Worm (Caenorhabditis elegans) whole organism, young adult: Measurements from ENCODE around the gene hmit-1.2.

Experiments
- B0035.1 ChIP-seq: sonication (generic microtip); optimal IDR thresholded peaks from 2 replicates; lab custom pipeline; 2016; ENCODE audit warnings: missing genetic modification characterization, mild to moderate bottlenecking, missing compliant biosample characterization, missing genotype, missing genetic modification reagents
- B0261.1 ChIP-seq: sonication (generic microtip); optimal IDR thresholded peaks from 2 replicates; lab custom pipeline; 2016; ENCODE audit warnings: mild to moderate bottlenecking, missing genetic modification characterization, moderate library complexity, missing compliant biosample characterization
- C06A6.2 ChIP-seq: fragments of 200-800 bp; sonication (Bioruptor generic); conservative IDR thresholded peaks from 2 replicates; pipeline ENCODE4 v1.3.6; 2022; ENCODE audit warnings: missing genetic modification characterization, missing compliant biosample characterization
- C17E4.6 ChIP-seq: fragments of 200-800 bp; sonication (Bioruptor generic); IDR thresholded peaks from 2 replicates; pipeline ENCODE4 v1.3.6; 2022; ENCODE audit warnings: missing genetic modification reagents, missing genetic modification characterization, missing compliant biosample characterization
- F33H1.4 ChIP-seq: fragments of 200-800 bp; sonication (Bioruptor generic); IDR thresholded peaks from 2 replicates; pipeline ENCODE4 v1.3.6; 2022; ENCODE audit warnings: missing genetic modification reagents, missing genetic modification characterization, missing compliant biosample characterization
- F37B4.10 ChIP-seq: fragments of 200-800 bp; sonication (Bioruptor generic); IDR thresholded peaks from 2 replicates; pipeline ENCODE4 v1.3.6; 2022; ENCODE audit warnings: missing genetic modification characterization, missing compliant biosample characterization
- F49E8.2 ChIP-seq: sonication (generic microtip); optimal IDR thresholded peaks from 3 replicates; lab custom pipeline; 2017; ENCODE audit warnings: missing genetic modification characterization, mild to moderate bottlenecking, missing compliant biosample characterization, antibody characterized with exemption, moderate library complexity; ENCODE audit not compliant: insufficient read depth
- F52B5.7 ChIP-seq: sonication (generic microtip); optimal IDR thresholded peaks from 2 replicates; lab custom pipeline; 2016; ENCODE audit warnings: mild to moderate bottlenecking, missing genetic modification characterization, missing compliant biosample characterization
- F55B11.4 ChIP-seq: sonication (generic microtip); optimal IDR thresholded peaks from 2 replicates; lab custom pipeline; 2016; ENCODE audit warnings: missing compliant biosample characterization, missing genetic modification characterization, borderline replicate concordance; ENCODE audit not compliant: insufficient read depth
- K11D2.4 ChIP-seq: fragments of 200-800 bp; sonication (Bioruptor generic); IDR thresholded peaks from 2 replicates; pipeline ENCODE4 v1.3.6; 2022; ENCODE audit warnings: missing genetic modification reagents, missing genetic modification characterization, missing compliant biosample characterization
- K12H6.12 ChIP-seq: fragments of 200-800 bp; sonication (Bioruptor generic); optimal IDR thresholded peaks from 2 replicates; lab custom pipeline; 2018; ENCODE audit warnings: mild to moderate bottlenecking, missing genetic modification characterization, missing compliant biosample characterization
- T07F8.4 ChIP-seq: sonication (generic microtip); optimal IDR thresholded peaks from 2 replicates; lab custom pipeline; 2016; ENCODE audit warnings: mild to moderate bottlenecking, missing genetic modification characterization, moderate library complexity, missing compliant biosample characterization
- Y53F4B.3 ChIP-seq: fragments of 200-800 bp; sonication (Bioruptor generic); IDR thresholded peaks from 2 replicates; pipeline ENCODE4 v1.3.6; 2022; ENCODE audit warnings: missing genetic modification reagents, missing genetic modification characterization, missing compliant biosample characterization
- Y53G8AR.9 ChIP-seq: fragments of 200-800 bp; sonication (Bioruptor generic); conservative IDR thresholded peaks from 2 replicates; pipeline ENCODE4 v1.3.6; 2022; ENCODE audit warnings: missing genetic modification reagents, missing genetic modification characterization, missing compliant biosample characterization
- Y67H2A.10 ChIP-seq: fragments of 200-800 bp; sonication (Bioruptor generic); conservative IDR thresholded peaks from 2 replicates; pipeline ENCODE4 v1.3.6; 2022; ENCODE audit warnings: missing genetic modification reagents, missing genetic modification characterization, missing compliant biosample characterization
- Y79H2A.3 ChIP-seq: fragments of 200-800 bp; sonication (Bioruptor generic); conservative IDR thresholded peaks from 2 replicates; pipeline ENCODE4 v1.3.6; 2022; ENCODE audit warnings: missing genetic modification reagents, missing genetic modification characterization, missing compliant biosample characterization
- ama-1 ChIP-seq, 3 experiments: fragments of 150-350 bp in 1 of 3; sonication (generic microtip) in 2 of 3; optimal IDR thresholded peaks; 2 replicates each; lab custom pipeline; 2014 to 2018; ENCODE audit warnings: missing biosample characterization in 2 of 3, missing genetic modification characterization in 2 of 3, missing genetic modification reagents in 2 of 3
- atf-7 ChIP-seq: sonication (generic microtip); optimal IDR thresholded peaks from 2 replicates; lab custom pipeline; 2017; ENCODE audit warnings: mild to moderate bottlenecking, missing genetic modification characterization, missing compliant biosample characterization
- attf-3 ChIP-seq: fragments of 200-800 bp; sonication (Bioruptor generic); conservative IDR thresholded peaks from 2 replicates; pipeline ENCODE4 v1.3.6; 2022; ENCODE audit warnings: missing genetic modification reagents, missing genetic modification characterization, missing compliant biosample characterization
- ceh-100 ChIP-seq: fragments of 200-800 bp; sonication (Bioruptor generic); IDR thresholded peaks from 2 replicates; pipeline ENCODE4 v1.3.6; 2022; ENCODE audit warnings: missing genetic modification reagents, missing genetic modification characterization, missing compliant biosample characterization
- ceh-27 ChIP-seq: fragments of 200-800 bp; sonication (Bioruptor generic); optimal IDR thresholded peaks from 2 replicates; lab custom pipeline; 2018; ENCODE audit warnings: mild to moderate bottlenecking, missing genetic modification characterization, moderate library complexity, missing compliant biosample characterization
- ceh-79 ChIP-seq: sonication (generic microtip); optimal IDR thresholded peaks from 2 replicates; lab custom pipeline; 2017; ENCODE audit warnings: mild to moderate bottlenecking, missing genetic modification characterization, missing compliant biosample characterization
- ceh-91 ChIP-seq: fragments of 200-800 bp; sonication (Bioruptor generic); IDR thresholded peaks from 2 replicates; pipeline ENCODE4 v1.3.6; 2022; ENCODE audit warnings: missing genetic modification reagents, missing genetic modification characterization, missing compliant biosample characterization
- chd-7 ChIP-seq: sonication (generic microtip); optimal IDR thresholded peaks from 2 replicates; lab custom pipeline; 2016; ENCODE audit warnings: mild to moderate bottlenecking, missing genetic modification characterization, moderate library complexity, missing compliant biosample characterization
- dox-1 ChIP-seq: fragments of 200-800 bp; sonication (Bioruptor generic); IDR thresholded peaks from 2 replicates; pipeline ENCODE4 v1.3.6; 2022; ENCODE audit warnings: missing genetic modification reagents, missing genetic modification characterization, missing compliant biosample characterization
- dpff-1 ChIP-seq: sonication (generic microtip); optimal IDR thresholded peaks from 2 replicates; lab custom pipeline; 2017; ENCODE audit warnings: mild to moderate bottlenecking, missing genetic modification characterization, missing compliant biosample characterization
- efl-1 ChIP-seq: fragments of 150-350 bp; optimal IDR thresholded peaks from 2 replicates; lab custom pipeline; 2014; ENCODE audit warnings: missing biosample characterization, missing genetic modification reagents, missing genetic modification characterization
- egl-18 ChIP-seq: fragments of 200-800 bp; sonication (Bioruptor generic); IDR thresholded peaks from 2 replicates; pipeline ENCODE4 v1.3.6; 2022; ENCODE audit warnings: missing genetic modification reagents, missing genetic modification characterization, missing compliant biosample characterization
- hlh-12 ChIP-seq: sonication (generic microtip); optimal IDR thresholded peaks from 2 replicates; lab custom pipeline; 2016; ENCODE audit warnings: missing genetic modification characterization, missing compliant biosample characterization
- hmg-20 ChIP-seq: fragments of 200-800 bp; sonication (Bioruptor generic); IDR thresholded peaks from 2 replicates; pipeline ENCODE4 v1.3.6; 2022; ENCODE audit warnings: missing genetic modification reagents, missing genetic modification characterization, missing compliant biosample characterization
- hsf-1 ChIP-seq: fragments of 200-800 bp; sonication (Bioruptor generic); IDR thresholded peaks from 2 replicates; pipeline ENCODE4 v1.3.6; 2022; ENCODE audit warnings: missing genetic modification reagents, missing genetic modification characterization, missing compliant biosample characterization
- lag-1 ChIP-seq: fragments of 200-800 bp; sonication (Bioruptor generic); IDR thresholded peaks from 2 replicates; pipeline ENCODE4 v1.3.6; 2022; ENCODE audit warnings: missing genetic modification reagents, missing genetic modification characterization, missing compliant biosample characterization
- let-526 ChIP-seq: fragments of 200-800 bp; sonication (Bioruptor generic); IDR thresholded peaks from 2 replicates; pipeline ENCODE4 v1.3.6; 2022; ENCODE audit warnings: missing genetic modification reagents, missing genetic modification characterization, missing compliant biosample characterization
- lin-54 ChIP-seq: fragments of 200-800 bp; sonication (Bioruptor generic); optimal IDR thresholded peaks from 2 replicates; lab custom pipeline; 2018; ENCODE audit warnings: mild to moderate bottlenecking, missing genetic modification characterization, missing compliant biosample characterization
- lir-1 ChIP-seq: fragments of 200-800 bp; sonication (Bioruptor generic); conservative IDR thresholded peaks from 2 replicates; pipeline ENCODE4 v1.3.6; 2022; ENCODE audit warnings: missing genetic modification reagents, missing genetic modification characterization, missing compliant biosample characterization
- madf-10 ChIP-seq: sonication (generic microtip); optimal IDR thresholded peaks from 2 replicates; lab custom pipeline; 2016; ENCODE audit warnings: mild to moderate bottlenecking, missing genetic modification characterization, missing compliant biosample characterization
- mel-28 ChIP-seq: sonication (generic microtip); optimal IDR thresholded peaks from 2 replicates; lab custom pipeline; 2016; ENCODE audit warnings: borderline replicate concordance, mild to moderate bottlenecking, missing genetic modification characterization, missing compliant biosample characterization
- mes-4 ChIP-seq: sonication (generic microtip); optimal IDR thresholded peaks from 2 replicates; lab custom pipeline; 2016; ENCODE audit warnings: missing genotype, missing genetic modification characterization, missing compliant biosample characterization
- mxl-1 ChIP-seq: sonication (generic microtip); optimal IDR thresholded peaks from 2 replicates; lab custom pipeline; 2016; ENCODE audit warnings: missing genetic modification characterization, missing compliant biosample characterization
- nfya-2 ChIP-seq: fragments of 200-800 bp; sonication (Bioruptor generic); IDR thresholded peaks from 2 replicates; pipeline ENCODE4 v1.3.6; 2022; ENCODE audit warnings: missing genetic modification reagents, missing genetic modification characterization, missing compliant biosample characterization
- nhr-80 ChIP-seq: sonication (generic microtip); optimal IDR thresholded peaks from 2 replicates; lab custom pipeline; 2016; ENCODE audit warnings: missing genetic modification characterization, missing compliant biosample characterization
- pbrm-1 ChIP-seq: fragments of 200-800 bp; sonication (Bioruptor generic); IDR thresholded peaks from 2 replicates; pipeline ENCODE4 v1.3.6; 2022; ENCODE audit warnings: missing genetic modification reagents, missing genetic modification characterization, missing compliant biosample characterization
- repo-1 ChIP-seq: sonication (generic microtip); optimal IDR thresholded peaks from 2 replicates; lab custom pipeline; 2017; ENCODE audit warnings: mild to moderate bottlenecking, missing genetic modification characterization, missing compliant biosample characterization
- sdz-38 ChIP-seq: sonication (generic microtip); optimal IDR thresholded peaks from 2 replicates; lab custom pipeline; 2016; ENCODE audit warnings: missing genotype, missing genetic modification characterization, missing compliant biosample characterization
- snpc-3.4 ChIP-seq: sonication (generic microtip); optimal IDR thresholded peaks from 2 replicates; lab custom pipeline; 2017; ENCODE audit warnings: missing genetic modification characterization, mild to moderate bottlenecking, missing compliant biosample characterization, antibody characterized with exemption, moderate library complexity, missing genotype, missing genetic modification reagents
- tlf-1 ChIP-seq: fragments of 200-800 bp; sonication (Bioruptor generic); optimal IDR thresholded peaks from 2 replicates; lab custom pipeline; 2018; ENCODE audit warnings: mild to moderate bottlenecking, missing genetic modification characterization, missing compliant biosample characterization
- unc-62 ChIP-seq: fragments of 150-350 bp; optimal IDR thresholded peaks from 2 replicates; lab custom pipeline; 2014; ENCODE audit warnings: missing biosample characterization, missing genetic modification reagents, missing genetic modification characterization
- xnd-1 ChIP-seq: sonication (generic microtip); optimal IDR thresholded peaks from 2 replicates; lab custom pipeline; 2016; ENCODE audit warnings: missing genotype, missing genetic modification reagents, missing genetic modification characterization, missing compliant biosample characterization
- zfh-2 ChIP-seq: fragments of 200-800 bp; sonication (Bioruptor generic); conservative IDR thresholded peaks from 2 replicates; pipeline ENCODE4 v1.3.6; 2022; ENCODE audit warnings: missing genetic modification reagents, missing genetic modification characterization, missing compliant biosample characterization

hmit-1.2 gene

DNA sequence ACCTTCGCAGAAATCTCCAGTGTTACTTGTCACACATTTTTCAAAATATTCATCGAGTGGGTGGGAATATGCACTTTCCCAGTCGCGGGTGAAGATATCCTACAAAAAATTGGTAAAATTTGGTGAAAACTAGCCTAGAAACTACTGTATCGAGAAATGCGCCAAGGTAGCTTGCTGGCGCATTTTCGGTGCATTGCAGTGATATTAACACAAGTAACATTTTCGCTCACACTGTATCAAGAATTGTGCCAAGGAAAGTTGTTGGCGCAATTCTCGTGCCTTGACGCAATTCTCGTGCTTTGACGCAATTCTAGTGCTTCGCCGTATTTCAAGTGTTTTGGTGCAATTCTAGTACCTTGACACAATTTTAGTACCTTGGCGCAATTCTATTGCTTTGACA is 48.6 kb downstream of the hmit-1.2 start (continued):
- TF ChIP-seq mxl-1: no peak
- no peak for TF ChIP-seq hmg-20 (GFP tag; lab: Robert Waterston, UW)
- no peak for TF ChIP-seq attf-3
- TF ChIP-seq mes-4 (tag; lab: Kevin White, UChicago): no peak
- TF ChIP-seq F52B5.7: no peak
- no peak for TF ChIP-seq lir-1 (GFP tag; lab: Robert Waterston, UW)
- no peak for TF ChIP-seq nhr-80 (tag; lab: Kevin White, UChicago)
- TF ChIP-seq pbrm-1: 0 out of 2 replicates have a peak, but pooled peaks have one; percentile 9
- TF ChIP-seq ceh-79 (tag; lab: Kevin White, UChicago): no peak
- TF ChIP-seq let-526 (GFP tag; lab: Robert Waterston, UW): no peak
- peak; percentile 34; the same call in 1 of the 2 replicates for TF ChIP-seq dox-1 (GFP tag; lab: Robert Waterston, UW)
- no peak for TF ChIP-seq mel-28 (tag; lab: Kevin White, UChicago)
- no peak for TF ChIP-seq K12H6.12 (tag; lab: Kevin White, UChicago)
- TF ChIP-seq dpff-1 (tag; lab: Kevin White, UChicago): no peak
- TF ChIP-seq snpc-3.4 (tag; lab: Kevin White, UChicago): no peak
- TF ChIP-seq xnd-1: no peak
- no peak for TF ChIP-seq hsf-1 (GFP tag; lab: Robert Waterston, UW)
- no peak for TF ChIP-seq atf-7 (tag; lab: Kevin White, UChicago)
- TF ChIP-seq tlf-1: peak; percentile 49
- TF ChIP-seq lin-54 (GFP tag; lab: Kevin White, UChicago): no peak
- TF ChIP-seq B0261.1 (tag; lab: Kevin White, UChicago): no peak
- no peak for TF ChIP-seq egl-18 (GFP tag; lab: Robert Waterston, UW)
- TF ChIP-seq K11D2.4 (GFP tag; lab: Robert Waterston, UW): 0 out of 2 replicates have a peak, but pooled peaks have one; percentile 50
- TF ChIP-seq ama-1 (optimal IDR thresholded peaks at IDR 0.05; lab: Kevin White, UChicago): no peak
- peak in 1 of 2 experiments; percentile 1 for TF ChIP-seq ama-1 (GFP tag; optimal IDR thresholded peaks at IDR 0.05; lab: Kevin White, UChicago)
- TF ChIP-seq zfh-2: no peak
- no peak for TF ChIP-seq C17E4.6
- TF ChIP-seq B0035.1 (tag; lab: Kevin White, UChicago): no peak
- TF ChIP-seq efl-1 (GFP tag; lab: Kevin White, UChicago): no peak
- no peak for TF ChIP-seq lag-1 (GFP tag; lab: Robert Waterston, UW)
- no peak for TF ChIP-seq nfya-2 (GFP tag; lab: Robert Waterston, UW)
- no peak for TF ChIP-seq F37B4.10 (GFP tag; lab: Robert Waterston, UW)
- TF ChIP-seq Y67H2A.10: no peak
- no peak for TF ChIP-seq ceh-27 (GFP tag; lab: Kevin White, UChicago)
- no peak for TF ChIP-seq F55B11.4 (tag; lab: Kevin White, UChicago)
- no peak for TF ChIP-seq F33H1.4 (GFP tag; lab: Robert Waterston, UW)
- no peak for TF ChIP-seq madf-10 (tag; lab: Kevin White, UChicago)
- peak; percentile 86 for TF ChIP-seq repo-1 (tag; lab: Kevin White, UChicago)
- no peak for TF ChIP-seq ceh-100
- no peak for TF ChIP-seq hlh-12 (tag; lab: Kevin White, UChicago)
- TF ChIP-seq C06A6.2 (GFP tag; lab: Robert Waterston, UW): 0 out of 2 replicates have a peak, but pooled peaks have one; percentile 23
- peak; percentile 37 for TF ChIP-seq chd-7 (tag; lab: Kevin White, UChicago)
- no peak; the same call in 1 of the 2 replicates for TF ChIP-seq Y53G8AR.9
- no peak for TF ChIP-seq T07F8.4 (tag; lab: Kevin White, UChicago)
- TF ChIP-seq Y79H2A.3: no peak
- no peak for TF ChIP-seq ceh-91 (GFP tag; lab: Robert Waterston, UW)
- no peak for TF ChIP-seq unc-62 (GFP tag; lab: Kevin White, UChicago)
- TF ChIP-seq F49E8.2 (tag; lab: Kevin White, UChicago): no peak
- TF ChIP-seq Y53F4B.3 (GFP tag; lab: Robert Waterston, UW): no peak
- no peak for TF ChIP-seq sdz-38 (tag; lab: Kevin White, UChicago)
